Worm (Caenorhabditis elegans): Measurements from ENCODE around the gene dpy-19.
A peak's percentile ranks its signal among the peaks of the same experiment; 100 is the strongest.

dpy-19 gene

ce11 chrIII:8689143-8689542 is 21.9 kb upstream of the dpy-19 start:
- TF ChIP-seq nhr-25 (tag; optimal IDR thresholded peaks at IDR 0.05) (no peak), elt-1 (tag; optimal IDR thresholded peaks at IDR 0.05) (no peak), ceh-82 (tag; optimal IDR thresholded peaks at IDR 0.05) (no peak), ceh-16 (tag; optimal IDR thresholded peaks at IDR 0.05) (no peak), crh-2 (tag; optimal IDR thresholded peaks at IDR 0.05) (no peak), Y55F3AM.14 (GFP tag; optimal IDR thresholded peaks at IDR 0.05) (no peak), sma-9 (GFP tag; optimal IDR thresholded peaks at IDR 0.05) (no peak), sma-9 (tag; optimal IDR thresholded peaks at IDR 0.05) (no peak), R02D3.7 (tag; optimal IDR thresholded peaks at IDR 0.05) (no peak), nhr-11 (tag; optimal IDR thresholded peaks at IDR 0.05) (no peak), nhr-10 (tag; optimal IDR thresholded peaks at IDR 0.05) (no peak), nhr-21 (tag; optimal IDR thresholded peaks at IDR 0.05) (no peak), F13H6.1 (tag; optimal IDR thresholded peaks at IDR 0.05) (no peak), lsy-2 (tag; optimal IDR thresholded peaks at IDR 0.05) (no peak), unc-39 (tag; optimal IDR thresholded peaks at IDR 0.05) (no peak)

ce11 chrIII:8688438-8688946 is 21.2 kb upstream of the dpy-19 start, which contains the start of gene hadb-1:
hadb-1 (minus strand) TSS chrIII:8688488.
- TF ChIP-seq crh-2 (tag; optimal IDR thresholded peaks at IDR 0.05) (peak; percentile 18), nhr-129 (tag; optimal IDR thresholded peaks at IDR 0.05) (peak; percentile 38), fos-1 (tag; optimal IDR thresholded peaks at IDR 0.05) (peak; percentile 19), nhr-23 (tag; optimal IDR thresholded peaks at IDR 0.05) (no peak), ZK546.5 (tag; optimal IDR thresholded peaks at IDR 0.05) (no peak), F13H6.1 (tag; optimal IDR thresholded peaks at IDR 0.05) (peak; percentile 12), sma-3 (GFP tag; optimal IDR thresholded peaks at IDR 0.05) (peak; percentile 45), nhr-25 (tag; optimal IDR thresholded peaks at IDR 0.05) (peak; percentile 60), nhr-21 (tag; optimal IDR thresholded peaks at IDR 0.05) (peak; percentile 53), unc-39 (tag; optimal IDR thresholded peaks at IDR 0.05) (no peak), C34F6.9 (tag; optimal IDR thresholded peaks at IDR 0.05) (peak; percentile 9), elt-1 (tag; optimal IDR thresholded peaks at IDR 0.05) (no peak), sma-9 (GFP tag; optimal IDR thresholded peaks at IDR 0.05) (peak; percentile 41), sma-9 (tag; optimal IDR thresholded peaks at IDR 0.05) (no peak), lsy-2 (tag; optimal IDR thresholded peaks at IDR 0.05) (peak in 1 of 2 experiments; percentile 20)

DNA sequence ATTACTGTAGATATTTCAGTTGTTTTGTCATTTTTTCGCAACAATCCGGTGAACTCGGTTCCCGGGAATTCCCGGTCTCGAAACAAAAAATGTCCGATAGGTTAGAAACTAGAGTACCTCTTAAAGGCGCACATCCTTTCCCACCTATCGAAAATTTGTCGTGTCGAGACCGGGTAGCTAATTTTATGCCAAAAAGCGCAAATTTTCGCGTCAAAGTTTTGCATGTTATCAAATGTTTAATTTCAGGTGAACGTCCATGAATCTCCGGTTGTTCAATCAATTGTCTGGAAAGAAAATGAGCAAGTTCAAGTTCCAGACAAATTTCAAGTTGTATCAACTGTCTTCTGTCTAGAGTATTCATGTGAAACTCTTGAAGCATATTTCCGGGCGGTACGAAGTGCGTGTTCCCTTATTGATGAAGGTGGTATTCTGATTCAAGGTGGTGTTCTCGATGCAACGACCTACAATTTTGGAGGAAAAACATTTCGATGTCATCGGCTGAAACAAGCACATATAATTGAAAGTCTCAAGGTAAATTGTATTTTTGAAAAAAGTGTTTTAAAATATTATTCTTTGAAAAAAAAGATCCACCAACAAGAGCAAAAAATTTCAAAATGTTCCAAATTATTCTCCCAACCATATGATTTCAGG is 18.4 kb upstream of the dpy-19 start:
- no peak for TF ChIP-seq egl-27 (tag; optimal IDR thresholded peaks at IDR 0.05)
- peak; percentile 55 for TF ChIP-seq Y55F3AM.14 (GFP tag; optimal IDR thresholded peaks at IDR 0.05)
- TF ChIP-seq elt-1 (tag; optimal IDR thresholded peaks at IDR 0.05), result no peak
- peak; percentile 52 for TF ChIP-seq nhr-21 (tag; optimal IDR thresholded peaks at IDR 0.05)
- TF ChIP-seq gmeb-1 (tag; optimal IDR thresholded peaks at IDR 0.05), result no peak
- TF ChIP-seq aly-2 (tag; optimal IDR thresholded peaks at IDR 0.05), result no peak
- peak; percentile 53 for TF ChIP-seq sma-3 (GFP tag; optimal IDR thresholded peaks at IDR 0.05)
- TF ChIP-seq ztf-4 (tag; optimal IDR thresholded peaks at IDR 0.05), result peak; percentile 23
- TF ChIP-seq F13H6.1 (tag; optimal IDR thresholded peaks at IDR 0.05), result peak; percentile 9
- TF ChIP-seq sma-9 (GFP tag; optimal IDR thresholded peaks at IDR 0.05), result peak; percentile 27
- TF ChIP-seq sma-9 (tag; optimal IDR thresholded peaks at IDR 0.05), result no peak
- TF ChIP-seq ama-1 (optimal IDR thresholded peaks at IDR 0.05), result no peak

DNA sequence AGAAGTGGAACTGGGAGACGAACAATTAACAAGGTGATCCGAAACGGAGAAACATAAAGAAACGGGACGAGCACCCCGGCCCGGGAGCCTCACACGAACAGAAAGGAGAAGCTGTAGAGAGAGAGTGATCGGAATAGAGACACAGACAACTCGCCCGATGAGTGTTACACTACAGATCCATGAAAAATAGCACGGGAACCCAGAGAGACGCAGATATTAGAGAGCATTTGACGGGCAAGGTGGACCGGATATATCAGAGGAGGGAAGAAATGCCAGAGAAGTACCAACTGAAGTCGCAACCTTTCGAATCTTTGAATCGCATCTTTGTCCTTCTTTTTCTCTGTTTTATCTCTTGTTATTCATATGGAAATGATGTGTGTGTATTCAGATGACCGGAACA is 17.1 kb upstream of the dpy-19 start, which contains the start of gene anmt-1:
TSS of gene anmt-1 (plus strand) at position 388 of the 400 bp plus-strand sequence.
- TF ChIP-seq nhr-23 (tag; optimal IDR thresholded peaks at IDR 0.05) (no peak), F13H6.1 (tag; optimal IDR thresholded peaks at IDR 0.05) (peak; percentile 61), nhr-129 (tag; optimal IDR thresholded peaks at IDR 0.05) (peak; percentile 22)

ce11 chrIII:8683679-8684263 is 16.5 kb upstream of the dpy-19 start, which contains the start of gene fli-1:
fli-1 (minus strand) TSS chrIII:8683736.
- TF ChIP-seq ztf-1 (GFP tag; conservative IDR thresholded peaks at IDR 0.05) (no peak), nhr-11 (tag; optimal IDR thresholded peaks at IDR 0.05) (no peak), lsy-2 (tag; optimal IDR thresholded peaks at IDR 0.05) (peak in 1 of 2 experiments; percentile 34), C34F6.9 (tag; optimal IDR thresholded peaks at IDR 0.05) (peak; percentile 45), unc-55 (GFP tag; optimal IDR thresholded peaks at IDR 0.05) (peak; percentile 19), skn-1 (tag; optimal IDR thresholded peaks at IDR 0.05) (no peak), dmd-4 (tag; optimal IDR thresholded peaks at IDR 0.05) (no peak), ceh-16 (tag; optimal IDR thresholded peaks at IDR 0.05) (no peak), nhr-23 (tag; optimal IDR thresholded peaks at IDR 0.05) (no peak)
